Worm (Caenorhabditis elegans) whole organism, L4 larva: ENCODE measurements around the gene srlf-21.

Experiments used
- D1046.2 ChIP-seq: fragments of 200-800 bp; sonication (Bioruptor generic); IDR thresholded peaks from 2 replicates; pipeline ENCODE4 v1.3.6; 2022; ENCODE audit warnings: missing genetic modification characterization, missing compliant biosample characterization
- F26F4.8 ChIP-seq: fragments of 200-800 bp; sonication (Bioruptor generic); conservative IDR thresholded peaks from 2 replicates; pipeline ENCODE4 v1.3.6; 2022; ENCODE audit warnings: missing genetic modification characterization, missing compliant biosample characterization
- F44E2.7 ChIP-seq: fragments of 200-800 bp; sonication (Bioruptor generic); IDR thresholded peaks from 2 replicates; pipeline ENCODE4 v2.1.2; 2022; ENCODE audit warnings: missing genetic modification characterization, missing compliant biosample characterization
- T26A8.4 ChIP-seq: fragments of 200-800 bp; sonication (Bioruptor generic); IDR thresholded peaks from 2 replicates; pipeline ENCODE4 v1.3.6; 2022; ENCODE audit warnings: missing genetic modification characterization, missing compliant biosample characterization
- Y75B8A.6 ChIP-seq: fragments of 200-800 bp; sonication (Bioruptor generic); IDR thresholded peaks from 2 replicates; pipeline ENCODE4 v1.3.6; 2022; ENCODE audit warnings: missing genetic modification reagents, missing genetic modification characterization, missing compliant biosample characterization
- ZK337.2 ChIP-seq: fragments of 200-800 bp; sonication (Bioruptor generic); IDR thresholded peaks from 2 replicates; pipeline ENCODE4 v1.3.6; 2022; ENCODE audit warnings: missing genetic modification reagents, missing genetic modification characterization, missing compliant biosample characterization
- aha-1 ChIP-seq: fragments of 150-350 bp; peaks from one replicate; lab custom pipeline; 2014; ENCODE audit warnings: missing biosample characterization, missing genetic modification characterization
- aly-2 ChIP-seq: sonication (generic microtip); optimal IDR thresholded peaks from 2 replicates; lab custom pipeline; 2018; ENCODE audit warnings: missing biosample characterization, missing genetic modification characterization
- ama-1 ChIP-seq: fragments of 150-350 bp; optimal IDR thresholded peaks from 2 replicates; lab custom pipeline; 2014; ENCODE audit warnings: inconsistent platforms, mixed read lengths
- arid-1 ChIP-seq: fragments of 200-800 bp; sonication (Bioruptor generic); conservative IDR thresholded peaks from 2 replicates; pipeline ENCODE4 v1.3.6; 2022; ENCODE audit warnings: missing genetic modification reagents, missing genetic modification characterization, missing compliant biosample characterization
- attf-4 ChIP-seq: sonication (generic microtip); optimal IDR thresholded peaks from 3 replicates; lab custom pipeline; 2017; ENCODE audit warnings: missing biosample characterization, missing genetic modification characterization
- ceh-32 ChIP-seq: sonication (generic microtip); optimal IDR thresholded peaks from 2 replicates; lab custom pipeline; 2016; ENCODE audit warnings: mild to moderate bottlenecking, missing genetic modification characterization, missing compliant biosample characterization; ENCODE audit not compliant: poor library complexity
- ceh-44 ChIP-seq: fragments of 200-800 bp; sonication (Bioruptor generic); IDR thresholded peaks from 2 replicates; pipeline ENCODE4 v1.3.6; 2022; ENCODE audit warnings: missing genetic modification reagents, missing genetic modification characterization, missing compliant biosample characterization
- cey-2 ChIP-seq: sonication (generic microtip); optimal IDR thresholded peaks from 3 replicates; lab custom pipeline; 2017; ENCODE audit warnings: missing genetic modification characterization, mild to moderate bottlenecking, missing compliant biosample characterization, antibody characterized with exemption, borderline replicate concordance; ENCODE audit not compliant: insufficient read depth
- daf-12 ChIP-seq: fragments of 150-350 bp; optimal IDR thresholded peaks from 2 replicates; lab custom pipeline; 2014; ENCODE audit warnings: missing biosample characterization, missing genetic modification reagents, missing genetic modification characterization
- daf-8 ChIP-seq: fragments of 200-800 bp; sonication (Bioruptor generic); IDR thresholded peaks from 2 replicates; pipeline ENCODE4 v1.3.6; 2022; ENCODE audit warnings: missing genetic modification characterization, missing compliant biosample characterization
- dmd-6 ChIP-seq: fragments of 200-800 bp; sonication (Bioruptor generic); IDR thresholded peaks from 2 replicates; pipeline ENCODE4 v1.3.6; 2022; ENCODE audit warnings: missing genetic modification reagents, missing genetic modification characterization, missing compliant biosample characterization
- dmd-8 ChIP-seq: fragments of 200-800 bp; sonication (Bioruptor generic); IDR thresholded peaks from 2 replicates; pipeline ENCODE4 v1.3.6; 2022; ENCODE audit warnings: missing genetic modification characterization, missing compliant biosample characterization
- dmd-9 ChIP-seq: fragments of 200-800 bp; sonication (Bioruptor generic); IDR thresholded peaks from 2 replicates; pipeline ENCODE4 v1.3.6; 2022; ENCODE audit warnings: missing genetic modification reagents, missing genetic modification characterization, missing compliant biosample characterization
- dpl-1 ChIP-seq: fragments of 150-350 bp; optimal IDR thresholded peaks from 2 replicates; lab custom pipeline; 2014; ENCODE audit warnings: missing biosample characterization, missing genetic modification reagents, missing genetic modification characterization
- gei-8 ChIP-seq: fragments of 200-800 bp; sonication (Bioruptor generic); optimal IDR thresholded peaks from 2 replicates; lab custom pipeline; 2018; ENCODE audit warnings: mild to moderate bottlenecking, missing genetic modification characterization, missing compliant biosample characterization
- hlh-11 ChIP-seq: fragments of 200-800 bp; sonication (Bioruptor generic); optimal IDR thresholded peaks from 2 replicates; lab custom pipeline; 2018; ENCODE audit warnings: mild to moderate bottlenecking, missing genetic modification characterization, missing compliant biosample characterization
- jun-1 ChIP-seq: fragments of 150-350 bp; optimal IDR thresholded peaks from 2 replicates; lab custom pipeline; 2014; ENCODE audit warnings: missing biosample characterization, missing genetic modification reagents, missing genetic modification characterization
- lim-7 ChIP-seq: fragments of 200-800 bp; sonication (Bioruptor generic); IDR thresholded peaks from 2 replicates; pipeline ENCODE4 v1.3.6; 2022; ENCODE audit warnings: missing genetic modification characterization, missing compliant biosample characterization
- lin-39 ChIP-seq: fragments of 150-350 bp; optimal IDR thresholded peaks from 2 replicates; lab custom pipeline; 2014; ENCODE audit warnings: missing biosample characterization, missing genetic modification reagents, missing genetic modification characterization
- lir-3 ChIP-seq: sonication (generic microtip); optimal IDR thresholded peaks from 2 replicates; lab custom pipeline; 2016; ENCODE audit warnings: mild to moderate bottlenecking, missing genetic modification characterization, missing compliant biosample characterization
- madf-5 ChIP-seq, 2 experiments: fragments of 200-800 bp; sonication (Bioruptor generic); IDR thresholded peaks; 2 replicates each; pipeline ENCODE4 v1.3.6; 2022; ENCODE audit warnings: missing compliant biosample characterization in 2 of 2, missing genetic modification characterization in 2 of 2
- madf-9 ChIP-seq: fragments of 200-800 bp; sonication (Bioruptor generic); conservative IDR thresholded peaks from 2 replicates; pipeline ENCODE4 v1.3.6; 2022; ENCODE audit warnings: missing genetic modification reagents, missing genetic modification characterization, missing compliant biosample characterization
- mdl-1 ChIP-seq, 2 experiments: fragments of 150-350 bp in 1 of 2; sonication (generic microtip) in 1 of 2; optimal IDR thresholded peaks; 2 replicates each; lab custom pipeline; 2014 to 2017; ENCODE audit warnings: missing biosample characterization in 2 of 2, missing genetic modification characterization in 2 of 2
- mep-1 ChIP-seq: fragments of 150-350 bp; sonication (generic microtip); optimal IDR thresholded peaks from 3 replicates; lab custom pipeline; 2014; ENCODE audit warnings: missing biosample characterization, missing genetic modification characterization
- nhr-25 ChIP-seq: sonication (generic microtip); optimal IDR thresholded peaks from 2 replicates; lab custom pipeline; 2017; ENCODE audit warnings: missing genetic modification characterization, mild to moderate bottlenecking, missing compliant biosample characterization, antibody characterized with exemption, moderate library complexity, borderline replicate concordance; ENCODE audit not compliant: insufficient read depth
- nhr-42 ChIP-seq: fragments of 200-800 bp; sonication (Bioruptor generic); IDR thresholded peaks from 2 replicates; pipeline ENCODE4 v1.3.6; 2022; ENCODE audit warnings: missing genetic modification characterization, missing compliant biosample characterization
- nhr-48 ChIP-seq: sonication (generic microtip); optimal IDR thresholded peaks from 2 replicates; lab custom pipeline; 2016; ENCODE audit warnings: mild to moderate bottlenecking, missing genetic modification characterization, missing compliant biosample characterization
- nhr-6 ChIP-seq: fragments of 150-350 bp; optimal IDR thresholded peaks from 2 replicates; lab custom pipeline; 2014; ENCODE audit warnings: missing biosample characterization, missing genetic modification characterization
- nhr-76 ChIP-seq: fragments of 150-350 bp; optimal IDR thresholded peaks from 2 replicates; lab custom pipeline; 2014; ENCODE audit warnings: missing biosample characterization, missing genetic modification characterization
- php-3 ChIP-seq: fragments of 200-800 bp; sonication (Bioruptor generic); IDR thresholded peaks from 2 replicates; pipeline ENCODE4 v1.3.6; 2022; ENCODE audit warnings: missing genetic modification reagents, missing genetic modification characterization, missing compliant biosample characterization
- rbr-2 ChIP-seq: sonication (generic microtip); optimal IDR thresholded peaks from 2 replicates; lab custom pipeline; 2016; ENCODE audit warnings: missing genotype, missing genetic modification characterization, missing compliant biosample characterization
- sdz-12 ChIP-seq: fragments of 200-800 bp; sonication (Bioruptor generic); optimal IDR thresholded peaks from 2 replicates; lab custom pipeline; 2018; ENCODE audit warnings: mild to moderate bottlenecking, missing genetic modification characterization, missing compliant biosample characterization
- skn-1 ChIP-seq: fragments of 150-350 bp; optimal IDR thresholded peaks from 2 replicates; lab custom pipeline; 2014; ENCODE audit warnings: missing biosample characterization, missing genetic modification characterization
- snpc-1.2 ChIP-seq: fragments of 200-800 bp; sonication (Bioruptor generic); IDR thresholded peaks from 2 replicates; pipeline ENCODE4 v1.3.6; 2022; ENCODE audit warnings: missing genetic modification reagents, missing genetic modification characterization, missing compliant biosample characterization
- spr-1 ChIP-seq: sonication (generic microtip); optimal IDR thresholded peaks from 2 replicates; lab custom pipeline; 2016; ENCODE audit warnings: mild to moderate bottlenecking, missing genetic modification characterization, missing compliant biosample characterization
- spr-3 ChIP-seq: fragments of 200-800 bp; sonication (Bioruptor generic); optimal IDR thresholded peaks from 2 replicates; lab custom pipeline; 2018; ENCODE audit warnings: mild to moderate bottlenecking, missing genetic modification characterization, missing compliant biosample characterization
- tag-97 ChIP-seq: fragments of 200-800 bp; sonication (Bioruptor generic); IDR thresholded peaks from 2 replicates; pipeline ENCODE4 v1.3.6; 2022; ENCODE audit warnings: missing genetic modification characterization, missing compliant biosample characterization
- tra-1 ChIP-seq: fragments of 200-800 bp; sonication (Bioruptor generic); IDR thresholded peaks from 2 replicates; pipeline ENCODE4 v1.3.6; 2022; ENCODE audit warnings: missing genetic modification reagents, missing genetic modification characterization, missing compliant biosample characterization
- unc-130 ChIP-seq: sonication (generic microtip); optimal IDR thresholded peaks from 2 replicates; lab custom pipeline; 2016; ENCODE audit warnings: missing genetic modification reagents, missing genetic modification characterization, missing compliant biosample characterization
- unc-62 ChIP-seq, 3 experiments: fragments of 150-350 bp in 1 of 3; sonication (generic microtip); optimal IDR thresholded peaks in 2 of 3; peaks in 1 of 3; 1 replicate in 1 of 3; 2 replicates in 2 of 3; lab custom pipeline; 2014 to 2017; ENCODE audit warnings: missing biosample characterization in 3 of 3, missing genetic modification characterization in 3 of 3, missing genetic modification reagents in 3 of 3, missing genotype in 1 of 3
- zag-1 ChIP-seq: fragments of 150-350 bp; optimal IDR thresholded peaks from 2 replicates; lab custom pipeline; 2014; ENCODE audit warnings: missing biosample characterization, missing genetic modification characterization
- zfp-2 ChIP-seq: sonication (generic microtip); optimal IDR thresholded peaks from 2 replicates; lab custom pipeline; 2016; ENCODE audit warnings: mild to moderate bottlenecking, missing genetic modification characterization, missing compliant biosample characterization
- zip-2 ChIP-seq: fragments of 150-350 bp; optimal IDR thresholded peaks from 2 replicates; lab custom pipeline; 2014; ENCODE audit warnings: missing biosample characterization, missing genetic modification characterization
- ztf-11 ChIP-seq: fragments of 150-350 bp; optimal IDR thresholded peaks from 2 replicates; lab custom pipeline; 2014; ENCODE audit warnings: missing biosample characterization, missing genetic modification characterization
- ztf-7 ChIP-seq: fragments of 150-350 bp; optimal IDR thresholded peaks from 2 replicates; lab custom pipeline; 2014; ENCODE audit warnings: missing biosample characterization, missing genetic modification characterization

Gene srlf-21

ce11 chrV:904232-904983 lies 14.1 kb upstream of the srlf-21 start, which contains the start of gene trm-2A:
Gene trm-2A, plus strand, starts transcription at chrV:904963.
- TF ChIP-seq mdl-1 (tag; optimal IDR thresholded peaks at IDR 0.05; lab: Kevin White, UChicago) = peak in 1 of 2 experiments; percentile 17
- no peak for TF ChIP-seq F26F4.8 (GFP tag; lab: Robert Waterston, UW)
- no peak for TF ChIP-seq Y75B8A.6
- TF ChIP-seq sdz-12 (GFP tag; lab: Kevin White, UChicago) = no peak
- no peak for TF ChIP-seq unc-62 (GFP tag; optimal IDR thresholded peaks at IDR 0.05 in 1 of 2; lab: Kevin White, UChicago)
- no peak for TF ChIP-seq unc-62 (tag; optimal IDR thresholded peaks at IDR 0.05; lab: Kevin White, UChicago)
- no peak for TF ChIP-seq php-3 (GFP tag; lab: Robert Waterston, UW)
- no peak for TF ChIP-seq unc-130 (GFP tag; lab: Kevin White, UChicago)
- peak; percentile 12 for TF ChIP-seq nhr-6 (tag; lab: Kevin White, UChicago)
- TF ChIP-seq dmd-8 (GFP tag; lab: Robert Waterston, UW) = 0 out of 2 replicates have a peak, but pooled peaks have one; percentile 37
- no peak for TF ChIP-seq jun-1 (tag; lab: Kevin White, UChicago)
- no peak for TF ChIP-seq lir-3 (tag; lab: Kevin White, UChicago)
- TF ChIP-seq rbr-2 = peak; percentile 54
- TF ChIP-seq lim-7 (GFP tag; lab: Robert Waterston, UW) = no peak
- TF ChIP-seq arid-1 (GFP tag; lab: Robert Waterston, UW) = no peak
- no peak for TF ChIP-seq spr-3 (GFP tag; lab: Kevin White, UChicago)
- TF ChIP-seq snpc-1.2 (GFP tag; lab: Robert Waterston, UW) = no peak
- no peak for TF ChIP-seq spr-1 (tag; lab: Kevin White, UChicago)
- TF ChIP-seq aly-2 = no peak
- TF ChIP-seq dmd-6 (GFP tag; lab: Robert Waterston, UW) = peak; percentile 43; the same call in 1 of the 2 replicates
- TF ChIP-seq nhr-42 (GFP tag; lab: Robert Waterston, UW) = no peak
- no peak for TF ChIP-seq nhr-25 (tag; lab: Kevin White, UChicago)
- no peak for TF ChIP-seq daf-8
- TF ChIP-seq ama-1 = no peak
- TF ChIP-seq daf-12 = no peak
- no peak for TF ChIP-seq tag-97 (GFP tag; lab: Robert Waterston, UW)
- TF ChIP-seq cey-2 (tag; lab: Kevin White, UChicago) = no peak
- TF ChIP-seq zag-1 (tag; lab: Kevin White, UChicago) = no peak
- TF ChIP-seq ceh-32 (tag; lab: Kevin White, UChicago) = no peak
- no peak for TF ChIP-seq D1046.2 (GFP tag; lab: Robert Waterston, UW)
- TF ChIP-seq ceh-44 = no peak
- no peak for TF ChIP-seq tra-1
- no peak for TF ChIP-seq nhr-76 (tag; lab: Kevin White, UChicago)
- TF ChIP-seq nhr-48 (tag; lab: Kevin White, UChicago) = no peak
- TF ChIP-seq mep-1 (tag; lab: Kevin White, UChicago) = peak; percentile 79
- 0 out of 2 replicates have a peak, but pooled peaks have one; percentile 15 for TF ChIP-seq F44E2.7
- TF ChIP-seq hlh-11 (tag; lab: Kevin White, UChicago) = peak; percentile 52
- peak; percentile 89 for TF ChIP-seq aha-1
- TF ChIP-seq ztf-7 = no peak
- TF ChIP-seq madf-5 (GFP tag; IDR thresholded peaks at IDR 0.05; lab: Robert Waterston, UW) = no peak
- no peak for TF ChIP-seq gei-8 (GFP tag; lab: Kevin White, UChicago)
- no peak for TF ChIP-seq zfp-2
- TF ChIP-seq lin-39 = no peak
- no peak for TF ChIP-seq zip-2 (tag; lab: Kevin White, UChicago)
- no peak for TF ChIP-seq attf-4 (tag; lab: Kevin White, UChicago)
- no peak for TF ChIP-seq T26A8.4 (GFP tag; lab: Robert Waterston, UW)
- TF ChIP-seq ZK337.2 (GFP tag; lab: Robert Waterston, UW) = no peak
- TF ChIP-seq dmd-9 (GFP tag; lab: Robert Waterston, UW) = no peak
- no peak for TF ChIP-seq skn-1 (tag; lab: Kevin White, UChicago)
- TF ChIP-seq dpl-1 = peak; percentile 95
- no peak for TF ChIP-seq ztf-11
- no peak for TF ChIP-seq madf-9 (GFP tag; lab: Robert Waterston, UW)
